Fruit fly (Drosophila melanogaster): ENCODE data around the gene Nup37.

Gene Nup37

dm6 chr3R:25279796-25280350, 32.4 kb downstream of the Nup37 start, which contains the start of gene CG10514 (continued):
- TF ChIP-seq dl (GFP tag; optimal IDR thresholded peaks at IDR 0.05; ENCODE audit: insufficient read depth in 1 of 2, partially characterized antibody in 2 of 2): no peak
- no peak for TF ChIP-seq tai (GFP tag; optimal IDR thresholded peaks at IDR 0.05)
- TF ChIP-seq OdsH (GFP tag; optimal IDR thresholded peaks at IDR 0.05): peak; percentile 43
- peak; percentile 4 for TF ChIP-seq ey (GFP tag; optimal IDR thresholded peaks at IDR 0.05)
- no peak for TF ChIP-seq Hr78 (GFP tag; optimal IDR thresholded peaks at IDR 0.05)
- TF ChIP-seq Vsx2 (GFP tag; optimal IDR thresholded peaks at IDR 0.05; ENCODE audit: partially characterized antibody): no peak
- TF ChIP-seq Dif (GFP tag; optimal IDR thresholded peaks at IDR 0.05; ENCODE audit: partially characterized antibody): no peak
- no peak for TF ChIP-seq Myc (optimal IDR thresholded peaks at IDR 0.05)
- no peak for TF ChIP-seq jim (GFP tag; optimal IDR thresholded peaks at IDR 0.05)
- no peak for TF ChIP-seq Dfd (GFP tag; optimal IDR thresholded peaks at IDR 0.05)
- no peak for TF ChIP-seq Jra (GFP tag; optimal IDR thresholded peaks at IDR 0.05)
- TF ChIP-seq dmrt93B (GFP tag; optimal IDR thresholded peaks at IDR 0.05): no peak

dm6 chr3R:25281165-25281564, 33.7 kb downstream of the Nup37 start, which contains the start of gene CG11892:
TSS of gene CG11892 (plus strand) at chr3R:25281548.
- no peak for TF ChIP-seq h (GFP tag; optimal IDR thresholded peaks at IDR 0.05)
- TF ChIP-seq HLH106 (tag; optimal IDR thresholded peaks at IDR 0.05): no peak
- no peak for TF ChIP-seq Abd-B (GFP tag; optimal IDR thresholded peaks at IDR 0.05)
- TF ChIP-seq woc (GFP tag; optimal IDR thresholded peaks at IDR 0.05): no peak
- no peak for TF ChIP-seq N (GFP tag; optimal IDR thresholded peaks at IDR 0.05)
- no peak for TF ChIP-seq sage (GFP tag; optimal IDR thresholded peaks at IDR 0.05)
- no peak for TF ChIP-seq Dfd (GFP tag; optimal IDR thresholded peaks at IDR 0.05)
- TF ChIP-seq GATAd (GFP tag; optimal IDR thresholded peaks at IDR 0.05): no peak
- TF ChIP-seq Vsx2 (GFP tag; optimal IDR thresholded peaks at IDR 0.05; ENCODE audit: partially characterized antibody): no peak
- TF ChIP-seq Mio (GFP tag; optimal IDR thresholded peaks at IDR 0.05): no peak
- TF ChIP-seq Myc (optimal IDR thresholded peaks at IDR 0.05): no peak
- TF ChIP-seq foxo (GFP tag; optimal IDR thresholded peaks at IDR 0.05): no peak
- no peak for TF ChIP-seq usp (GFP tag; optimal IDR thresholded peaks at IDR 0.05)
- no peak for TF ChIP-seq CG9705 (GFP tag; optimal IDR thresholded peaks at IDR 0.05)
- TF ChIP-seq OdsH (GFP tag; optimal IDR thresholded peaks at IDR 0.05): peak; percentile 47
- peak; percentile 24 for TF ChIP-seq Hnf4 (GFP tag; optimal IDR thresholded peaks at IDR 0.05)
- TF ChIP-seq dmrt93B (GFP tag; optimal IDR thresholded peaks at IDR 0.05): no peak
- no peak for TF ChIP-seq dsf (GFP tag; optimal IDR thresholded peaks at IDR 0.05; ENCODE audit: borderline replicate concordance)
- TF ChIP-seq ey (GFP tag; optimal IDR thresholded peaks at IDR 0.05): no peak
- TF ChIP-seq Sp1 (GFP tag; optimal IDR thresholded peaks at IDR 0.05): peak; percentile 55
- no peak for TF ChIP-seq CrebA (GFP tag; optimal IDR thresholded peaks at IDR 0.05; ENCODE audit: borderline replicate concordance)
- TF ChIP-seq rgr (GFP tag; optimal IDR thresholded peaks at IDR 0.05): peak; percentile 36
- no peak for TF ChIP-seq brk (GFP tag; optimal IDR thresholded peaks at IDR 0.05)
- no peak for TF ChIP-seq dl (GFP tag; optimal IDR thresholded peaks at IDR 0.05; ENCODE audit: insufficient read depth in 1 of 2, partially characterized antibody in 2 of 2)
- TF ChIP-seq psq (GFP tag; optimal IDR thresholded peaks at IDR 0.05): no peak
- no peak for TF ChIP-seq Jra (GFP tag; optimal IDR thresholded peaks at IDR 0.05)
- TF ChIP-seq lola (GFP tag; optimal IDR thresholded peaks at IDR 0.05): no peak
- TF ChIP-seq br (GFP tag; optimal IDR thresholded peaks at IDR 0.05): peak; percentile 57
- TF ChIP-seq Rel (GFP tag; optimal IDR thresholded peaks at IDR 0.05): no peak
- no peak for TF ChIP-seq Rel (tag; optimal IDR thresholded peaks at IDR 0.05)
- no peak for TF ChIP-seq Hr78 (GFP tag; optimal IDR thresholded peaks at IDR 0.05)
- TF ChIP-seq fru (GFP tag; optimal IDR thresholded peaks at IDR 0.05): peak; percentile 50
- no peak for TF ChIP-seq sv (GFP tag; optimal IDR thresholded peaks at IDR 0.05)
- TF ChIP-seq jim (GFP tag; optimal IDR thresholded peaks at IDR 0.05): no peak
- TF ChIP-seq tai (GFP tag; optimal IDR thresholded peaks at IDR 0.05): no peak
- peak; percentile 51 for TF ChIP-seq Hr83 (GFP tag; optimal IDR thresholded peaks at IDR 0.05; ENCODE audit: poor library complexity, severe bottlenecking)
- TF ChIP-seq pan (optimal IDR thresholded peaks at IDR 0.05): no peak
- no peak for TF ChIP-seq Dif (GFP tag; optimal IDR thresholded peaks at IDR 0.05; ENCODE audit: partially characterized antibody)
